Worm (Caenorhabditis elegans) whole organism, young adult: ENCODE measurements around the gene T05C12.15.

Experiments used
- F49E8.2 ChIP-seq: sonication (generic microtip); optimal IDR thresholded peaks from 3 replicates; lab custom pipeline; 2017; ENCODE audit warnings: missing genetic modification characterization, mild to moderate bottlenecking, missing compliant biosample characterization, antibody characterized with exemption, moderate library complexity; ENCODE audit not compliant: insufficient read depth
- akir-1 ChIP-seq: fragments of 200-800 bp; sonication (Bioruptor generic); optimal IDR thresholded peaks from 2 replicates; lab custom pipeline; 2018; ENCODE audit warnings: mild to moderate bottlenecking, missing genetic modification characterization, moderate library complexity, missing compliant biosample characterization
- bed-1 ChIP-seq: fragments of 200-800 bp; sonication (Bioruptor generic); IDR thresholded peaks from 2 replicates; pipeline ENCODE4 v1.3.6; 2022; ENCODE audit warnings: missing genetic modification reagents, missing genetic modification characterization, missing compliant biosample characterization
- ceh-27 ChIP-seq: fragments of 200-800 bp; sonication (Bioruptor generic); optimal IDR thresholded peaks from 2 replicates; lab custom pipeline; 2018; ENCODE audit warnings: mild to moderate bottlenecking, missing genetic modification characterization, moderate library complexity, missing compliant biosample characterization
- him-1 ChIP-seq: sonication (generic microtip); optimal IDR thresholded peaks from 2 replicates; lab custom pipeline; 2016; ENCODE audit warnings: missing genotype, missing genetic modification reagents, missing genetic modification characterization, missing compliant biosample characterization
- hsf-1 ChIP-seq: fragments of 200-800 bp; sonication (Bioruptor generic); IDR thresholded peaks from 2 replicates; pipeline ENCODE4 v1.3.6; 2022; ENCODE audit warnings: missing genetic modification reagents, missing genetic modification characterization, missing compliant biosample characterization
- lsl-1 ChIP-seq: fragments of 200-800 bp; sonication (Bioruptor generic); optimal IDR thresholded peaks from 2 replicates; lab custom pipeline; 2018; ENCODE audit warnings: mild to moderate bottlenecking, missing genetic modification characterization, moderate library complexity, missing compliant biosample characterization
- repo-1 ChIP-seq: sonication (generic microtip); optimal IDR thresholded peaks from 2 replicates; lab custom pipeline; 2017; ENCODE audit warnings: mild to moderate bottlenecking, missing genetic modification characterization, missing compliant biosample characterization

DNA sequence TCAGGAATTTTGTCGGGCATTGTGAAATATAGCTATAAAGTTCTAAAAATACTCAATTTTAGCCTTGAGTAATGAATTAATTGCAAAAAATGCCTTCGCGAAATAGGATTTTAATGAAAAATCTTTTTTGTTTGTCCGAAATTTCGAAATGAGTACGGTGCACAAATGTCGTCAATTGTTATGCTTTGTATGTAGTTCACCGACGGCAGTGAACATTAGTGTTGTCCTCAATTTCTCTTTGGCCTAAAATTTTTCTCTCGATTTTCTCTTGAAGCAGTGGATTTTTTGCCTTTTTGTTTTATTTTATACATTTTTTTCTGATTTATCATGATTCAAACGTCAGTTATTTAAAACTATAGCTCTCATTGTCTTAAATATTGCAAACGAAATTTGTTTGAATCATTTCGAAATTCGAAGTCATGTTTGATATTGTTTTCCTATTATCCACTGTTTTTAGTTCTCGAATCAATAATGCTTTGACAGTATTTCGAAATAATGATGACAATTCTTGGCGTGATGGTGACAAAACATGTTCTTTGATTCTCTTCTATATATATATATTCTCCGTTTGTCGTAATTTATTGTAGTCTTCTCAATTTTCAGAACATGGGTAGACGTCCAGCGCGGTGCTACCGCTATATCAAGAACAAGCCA is 26.0 kb upstream of the T05C12.15 start, which contains the start of the genes ints-11 and rpl-10:
- TF ChIP-seq him-1 (no peak), bed-1 (GFP tag; lab: Robert Waterston, UW) (no peak), lsl-1 (GFP tag; lab: Kevin White, UChicago) (peak; percentile 15), repo-1 (tag; lab: Kevin White, UChicago) (no peak), ceh-27 (GFP tag; lab: Kevin White, UChicago) (no peak), akir-1 (GFP tag; lab: Kevin White, UChicago) (no peak), hsf-1 (GFP tag; lab: Robert Waterston, UW) (no peak), F49E8.2 (no peak)
